Fruit fly (Drosophila melanogaster) whole organism, embryonic: ENCODE data around the gene CheB38b.

Source experiments
- Ada2b ChIP-seq: fragments of 200-800 bp; sonication (Bioruptor generic); IDR thresholded peaks from 2 replicates; pipeline ENCODE4 v1.3.6; 2022; ENCODE audit warnings: missing biosample characterization, missing genetic modification characterization
- Asciz ChIP-seq: fragments of 200-800 bp; sonication (Bioruptor generic); optimal IDR thresholded peaks from 2 replicates; lab custom pipeline; 2017; ENCODE audit warnings: missing biosample characterization, mild to moderate bottlenecking, missing genetic modification characterization, missing genetic modification reagents
- CG10565 ChIP-seq: fragments of 200-800 bp; sonication (Bioruptor generic); optimal IDR thresholded peaks from 3 replicates; lab custom pipeline; 2016; ENCODE audit warnings: missing biosample characterization, mild to moderate bottlenecking, missing genetic modification characterization
- CG11247 ChIP-seq: fragments of 200-800 bp; sonication (Bioruptor generic); IDR thresholded peaks from 2 replicates; pipeline ENCODE4 v1.3.6; 2022; ENCODE audit warnings: missing biosample characterization, missing genetic modification characterization
- CG11696 ChIP-seq: fragments of 200-800 bp; sonication (Bioruptor generic); IDR thresholded peaks from 2 replicates; pipeline ENCODE4 v1.3.6; 2022; ENCODE audit warnings: missing biosample characterization, missing genetic modification characterization
- CG12236 ChIP-seq: fragments of 200-800 bp; sonication (Bioruptor generic); optimal IDR thresholded peaks from 2 replicates; lab custom pipeline; 2016; ENCODE audit warnings: missing biosample characterization, missing genetic modification characterization
- CG15479 ChIP-seq: fragments of 200-800 bp; sonication (Bioruptor generic); optimal IDR thresholded peaks from 3 replicates; lab custom pipeline; 2019; ENCODE audit warnings: missing biosample characterization, mild to moderate bottlenecking, missing genetic modification characterization, moderate library complexity
- CG15514 ChIP-seq: fragments of 200-800 bp; sonication (Bioruptor generic); optimal IDR thresholded peaks from 3 replicates; lab custom pipeline; 2017; ENCODE audit warnings: missing biosample characterization, missing genetic modification characterization, mild to moderate bottlenecking, moderate library complexity, missing genetic modification reagents
- CG18262 ChIP-seq: fragments of 200-800 bp; optimal IDR thresholded peaks from 3 replicates; lab custom pipeline; 2019; ENCODE audit warnings: missing biosample characterization, mild to moderate bottlenecking, missing genetic modification characterization, moderate library complexity
- CG1832 ChIP-seq: fragments of 200-800 bp; sonication (Bioruptor generic); optimal IDR thresholded peaks from 2 replicates; lab custom pipeline; 2017; ENCODE audit warnings: missing biosample characterization, mild to moderate bottlenecking, missing genetic modification characterization, inconsistent platforms
- CG18764 ChIP-seq: fragments of 200-800 bp; sonication (Bioruptor generic); optimal IDR thresholded peaks from 3 replicates; lab custom pipeline; 2016; ENCODE audit warnings: missing biosample characterization, missing genetic modification characterization
- CG2875 ChIP-seq: fragments of 200-800 bp; sonication (Bioruptor generic); optimal IDR thresholded peaks from 2 replicates; lab custom pipeline; 2017; ENCODE audit warnings: missing biosample characterization, mild to moderate bottlenecking, missing genetic modification characterization, missing genetic modification reagents
- CG31365 ChIP-seq: fragments of 200-800 bp; sonication (Bioruptor generic); optimal IDR thresholded peaks from 2 replicates; lab custom pipeline; 2018; ENCODE audit warnings: missing biosample characterization, mild to moderate bottlenecking, missing genetic modification characterization
- CG4404 ChIP-seq: fragments of 200-800 bp; sonication (Bioruptor generic); IDR thresholded peaks from 2 replicates; pipeline ENCODE4 v1.3.6; 2022; ENCODE audit warnings: missing biosample characterization, missing genetic modification characterization
- CG8944 ChIP-seq: fragments of 200-800 bp; sonication (Bioruptor generic); optimal IDR thresholded peaks from 3 replicates; lab custom pipeline; 2016; ENCODE audit warnings: missing biosample characterization, missing genetic modification characterization
- CG9817 ChIP-seq: fragments of 200-800 bp; sonication (Bioruptor generic); optimal IDR thresholded peaks from 2 replicates; lab custom pipeline; 2018; ENCODE audit warnings: missing biosample characterization, mild to moderate bottlenecking, missing genetic modification characterization, moderate library complexity
- CG9932 ChIP-seq: fragments of 200-800 bp; sonication (Bioruptor generic); IDR thresholded peaks from 2 replicates; pipeline ENCODE4 v1.3.6; 2022; ENCODE audit warnings: missing biosample characterization, missing genetic modification characterization
- Chrac-16 ChIP-seq: fragments of 200-800 bp; sonication (Bioruptor generic); optimal IDR thresholded peaks from 3 replicates; lab custom pipeline; 2016; ENCODE audit warnings: missing biosample characterization, missing genetic modification characterization
- Dad ChIP-seq: fragments of 200-800 bp; sonication (Bioruptor generic); optimal IDR thresholded peaks from 3 replicates; lab custom pipeline; 2016; ENCODE audit warnings: missing biosample characterization, missing genetic modification characterization
- Dip3 ChIP-seq: fragments of 200-800 bp; sonication (Bioruptor generic); optimal IDR thresholded peaks from 3 replicates; lab custom pipeline; 2016; ENCODE audit warnings: missing biosample characterization, missing genetic modification characterization
- Dref ChIP-seq: fragments of 200-800 bp; sonication (Bioruptor generic); IDR thresholded peaks from 2 replicates; pipeline ENCODE4 v1.3.6; 2022; ENCODE audit warnings: missing biosample characterization, missing genetic modification characterization
- Elba2 ChIP-seq: fragments of 200-800 bp; sonication (Bioruptor generic); optimal IDR thresholded peaks from 3 replicates; lab custom pipeline; 2016; ENCODE audit warnings: missing biosample characterization, missing genetic modification characterization
- H15 ChIP-seq: fragments of 200-800 bp; sonication (Bioruptor generic); IDR thresholded peaks from 3 replicates; pipeline ENCODE4 v1.3.6; 2022; ENCODE audit warnings: missing biosample characterization, missing genetic modification characterization
- Lpt ChIP-seq: fragments of >200 bp; optimal IDR thresholded peaks from 2 replicates; lab custom pipeline; 2018; ENCODE audit warnings: missing biosample characterization, missing genetic modification characterization
- MESR4 ChIP-seq: fragments of 200-800 bp; sonication (Bioruptor generic); optimal IDR thresholded peaks from 2 replicates; lab custom pipeline; 2018; ENCODE audit warnings: missing biosample characterization, mild to moderate bottlenecking, missing genetic modification characterization, moderate library complexity
- Nf-YC ChIP-seq: fragments of 200-800 bp; optimal IDR thresholded peaks from 3 replicates; lab custom pipeline; 2019; ENCODE audit warnings: missing biosample characterization, mild to moderate bottlenecking, missing genetic modification characterization, moderate library complexity
- PHDP ChIP-seq: fragments of 200-800 bp; sonication (Bioruptor generic); optimal IDR thresholded peaks from 3 replicates; lab custom pipeline; 2018; ENCODE audit warnings: missing biosample characterization, mild to moderate bottlenecking, missing genetic modification characterization, moderate library complexity
- Pdp1 ChIP-seq, 2 experiments: fragments of 200-800 bp; sonication (Bioruptor generic); optimal IDR thresholded peaks; 3 replicates each; lab custom pipeline; 2016; ENCODE audit warnings: missing biosample characterization in 2 of 2, missing genetic modification characterization in 2 of 2, mild to moderate bottlenecking in 1 of 2, moderate library complexity in 1 of 2
- Poxn ChIP-seq: fragments of 200-800 bp; sonication (Bioruptor generic); IDR thresholded peaks from 2 replicates; pipeline ENCODE4 v1.3.6; 2022; ENCODE audit warnings: missing biosample characterization, missing genetic modification characterization
- Stat92E ChIP-seq, 3 experiments: fragments of >200 bp in 2 of 3; fragments of 200-800 bp in 1 of 3; sonication (Bioruptor generic) in 1 of 3; optimal IDR thresholded peaks; 2 replicates each; lab custom pipeline; 2017 to 2019; ENCODE audit warnings: missing biosample characterization in 3 of 3, missing genetic modification characterization in 3 of 3, mild to moderate bottlenecking in 1 of 3, moderate library complexity in 1 of 3
- Trl ChIP-seq, 3 experiments: fragments of >200 bp in 2 of 3; fragments of 200-800 bp in 1 of 3; sonication (Bioruptor generic) in 1 of 3; optimal IDR thresholded peaks; 2 replicates in 1 of 3; 3 replicates in 2 of 3; lab custom pipeline; 2016 to 2017; ENCODE audit warnings: missing biosample characterization in 1 of 3, missing genetic modification characterization in 1 of 3
- al ChIP-seq: fragments of 200-800 bp; sonication (Bioruptor generic); IDR thresholded peaks from 2 replicates; pipeline ENCODE4 v1.3.6; 2022; ENCODE audit warnings: missing biosample characterization, missing genetic modification characterization
- aop ChIP-seq: fragments of 200-800 bp; sonication (Bioruptor generic); IDR thresholded peaks from 2 replicates; pipeline ENCODE4 v1.3.6; 2022; ENCODE audit warnings: missing biosample characterization, missing genetic modification characterization
- bigmax ChIP-seq: fragments of 200-800 bp; sonication (Bioruptor generic); optimal IDR thresholded peaks from 2 replicates; lab custom pipeline; 2018; ENCODE audit warnings: missing biosample characterization, mild to moderate bottlenecking, missing genetic modification characterization
- cad ChIP-seq: fragments of >200 bp; optimal IDR thresholded peaks from 2 replicates; lab custom pipeline; 2017; ENCODE audit warnings: missing biosample characterization, missing genetic modification characterization
- cg ChIP-seq: fragments of 200-800 bp; sonication (Bioruptor generic); optimal IDR thresholded peaks from 3 replicates; lab custom pipeline; 2019; ENCODE audit warnings: missing biosample characterization, mild to moderate bottlenecking, missing genetic modification characterization, moderate library complexity
- ci ChIP-seq: fragments of 200-800 bp; sonication (Bioruptor generic); IDR thresholded peaks from 3 replicates; pipeline ENCODE4 v1.3.6; 2022; ENCODE audit warnings: missing biosample characterization, missing genetic modification characterization
- crc ChIP-seq: fragments of 200-800 bp; sonication (Bioruptor generic); optimal IDR thresholded peaks from 2 replicates; lab custom pipeline; 2016; ENCODE audit warnings: missing biosample characterization, missing genetic modification characterization
- fd64A ChIP-seq: fragments of 200-800 bp; sonication (Bioruptor generic); optimal IDR thresholded peaks from 3 replicates; lab custom pipeline; 2018; ENCODE audit warnings: missing biosample characterization, mild to moderate bottlenecking, missing genetic modification characterization
- gcm2 ChIP-seq: fragments of 200-800 bp; sonication (Bioruptor generic); optimal IDR thresholded peaks from 2 replicates; lab custom pipeline; 2016; ENCODE audit warnings: missing biosample characterization, missing genetic modification characterization
- jing ChIP-seq: fragments of 200-800 bp; sonication (Bioruptor generic); optimal IDR thresholded peaks from 2 replicates; lab custom pipeline; 2018; ENCODE audit warnings: missing biosample characterization, mild to moderate bottlenecking, missing genetic modification characterization
- jumu ChIP-seq: fragments of 200-800 bp; sonication (Bioruptor generic); optimal IDR thresholded peaks from 3 replicates; lab custom pipeline; 2016; ENCODE audit warnings: missing biosample characterization, missing genetic modification characterization
- lilli ChIP-seq: fragments of 200-800 bp; sonication (Bioruptor generic); optimal IDR thresholded peaks from 3 replicates; lab custom pipeline; 2016; ENCODE audit warnings: missing biosample characterization, missing genetic modification characterization
- mld ChIP-seq: fragments of 200-800 bp; sonication (Bioruptor generic); IDR thresholded peaks from 3 replicates; pipeline ENCODE4 v1.3.6; 2022; ENCODE audit warnings: missing biosample characterization, missing genetic modification characterization; ENCODE audit not compliant: partially characterized antibody
- oc ChIP-seq: fragments of 200-800 bp; sonication (Bioruptor generic); optimal IDR thresholded peaks from 2 replicates; lab custom pipeline; 2018; ENCODE audit warnings: missing biosample characterization, mild to moderate bottlenecking, missing genetic modification characterization, moderate library complexity
- pho ChIP-seq: fragments of 200-800 bp; sonication (Bioruptor generic); optimal IDR thresholded peaks from 2 replicates; lab custom pipeline; 2016; ENCODE audit warnings: missing biosample characterization, missing genetic modification characterization
- ranshi ChIP-seq: fragments of 200-800 bp; sonication (Bioruptor generic); IDR thresholded peaks from 2 replicates; pipeline ENCODE4 v1.3.6; 2022; ENCODE audit warnings: missing biosample characterization, missing genetic modification characterization
- rib ChIP-seq: fragments of 200-800 bp; sonication (Bioruptor generic); IDR thresholded peaks from 2 replicates; pipeline ENCODE4 v1.3.6; 2022; ENCODE audit warnings: missing biosample characterization, missing genetic modification characterization
- tx ChIP-seq: fragments of 200-800 bp; sonication (Bioruptor generic); optimal IDR thresholded peaks from 2 replicates; lab custom pipeline; 2016; ENCODE audit warnings: missing biosample characterization, missing genetic modification characterization
- zfh1 ChIP-seq: fragments of 200-800 bp; sonication (Bioruptor generic); IDR thresholded peaks from 3 replicates; pipeline ENCODE4 v1.3.6; 2022; ENCODE audit warnings: missing biosample characterization, missing genetic modification characterization

CheB38b gene

DNA sequence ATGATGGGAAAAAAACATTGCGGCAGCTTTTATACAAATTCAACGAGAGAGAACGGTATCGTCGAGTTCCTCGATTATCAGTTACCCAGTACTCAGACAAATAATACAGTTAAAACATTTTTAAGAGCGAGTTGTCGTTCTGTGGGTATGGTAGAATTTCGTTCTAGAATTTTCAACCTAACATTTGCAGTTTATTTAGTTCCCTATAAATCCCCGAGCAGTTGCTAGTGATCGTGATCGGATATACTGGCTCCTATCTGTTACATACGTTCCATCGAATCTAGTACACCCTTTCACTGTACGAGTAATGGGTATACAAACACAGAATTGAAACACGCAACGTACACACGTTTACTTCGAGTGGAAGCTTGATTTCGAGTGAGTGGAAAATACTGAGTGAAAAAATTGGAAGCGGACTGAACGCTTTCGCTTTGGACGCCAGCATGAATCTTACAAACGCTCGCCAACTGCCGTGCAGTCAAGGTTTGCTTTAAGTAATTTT lies 47.7 kb upstream of the CheB38b start, which contains the start of gene CG9338 (continued):
- peak in 1 of 2 experiments; percentile 4 for TF ChIP-seq Trl (optimal IDR thresholded peaks at IDR 0.05; lab: Kevin White, UChicago)
- TF ChIP-seq Trl (GFP tag; optimal IDR thresholded peaks at IDR 0.05; lab: Kevin White, UChicago), result peak; percentile 91
- peak; percentile 93 for TF ChIP-seq H15 (GFP tag; lab: Robert Waterston, UW)
- TF ChIP-seq al, result peak; percentile 84; the same call in 1 of the 2 replicates
- peak; percentile 64 for TF ChIP-seq Chrac-16
- TF ChIP-seq cg, result peak; percentile 70
- TF ChIP-seq CG15514 (GFP tag; lab: Kevin White, UChicago), result peak; percentile 86
- TF ChIP-seq CG9817 (tag; lab: Kevin White, UChicago), result peak; percentile 69
- TF ChIP-seq gcm2 (GFP tag; lab: Kevin White, UChicago), result no peak
- no peak for TF ChIP-seq oc (tag; lab: Kevin White, UChicago)
- TF ChIP-seq CG31365 (tag; lab: Kevin White, UChicago), result peak; percentile 87
- TF ChIP-seq Stat92E (GFP tag; optimal IDR thresholded peaks at IDR 0.05; lab: Kevin White, UChicago), result peak in 1 of 3 experiments; percentile 77
- peak; percentile 82 for TF ChIP-seq pho (GFP tag; lab: Kevin White, UChicago)
- peak; percentile 59 for TF ChIP-seq jing (GFP tag; lab: Kevin White, UChicago)
- peak; percentile 96 for TF ChIP-seq CG18262 (tag; lab: Kevin White, UChicago)
- peak; percentile 75 to 84 for TF ChIP-seq Pdp1 (GFP tag; optimal IDR thresholded peaks at IDR 0.05; lab: Kevin White, UChicago)
- TF ChIP-seq CG18764 (GFP tag; lab: Kevin White, UChicago), result peak; percentile 91
- TF ChIP-seq aop, result no peak
- TF ChIP-seq Ada2b, result peak; percentile 72
- peak; percentile 66 for TF ChIP-seq crc (GFP tag; lab: Kevin White, UChicago)
- no peak for TF ChIP-seq Poxn (GFP tag; lab: Robert Waterston, UW)
- peak; percentile 82 for TF ChIP-seq CG11696 (GFP tag; lab: Robert Waterston, UW)
- no peak for TF ChIP-seq mld (GFP tag; lab: Robert Waterston, UW)
- TF ChIP-seq cad (GFP tag; lab: Kevin White, UChicago), result no peak
- TF ChIP-seq zfh1 (GFP tag; lab: Robert Waterston, UW), result peak; percentile 77
- peak; percentile 73 for TF ChIP-seq jumu (GFP tag; lab: Kevin White, UChicago)
- peak; percentile 91 for TF ChIP-seq Asciz (GFP tag; lab: Kevin White, UChicago)
- TF ChIP-seq CG9932 (GFP tag; lab: Robert Waterston, UW), result peak; percentile 76
- peak; percentile 83 for TF ChIP-seq PHDP (tag; lab: Kevin White, UChicago)
- TF ChIP-seq MESR4, result no peak
- TF ChIP-seq CG8944 (GFP tag; lab: Kevin White, UChicago), result peak; percentile 75
- TF ChIP-seq CG1832, result no peak
- TF ChIP-seq lilli (GFP tag; lab: Kevin White, UChicago), result peak; percentile 87
- peak; percentile 77 for TF ChIP-seq rib (GFP tag; lab: Robert Waterston, UW)
- no peak for TF ChIP-seq Elba2
- TF ChIP-seq bigmax (GFP tag; lab: Kevin White, UChicago), result peak; percentile 26
- TF ChIP-seq Nf-YC (tag; lab: Kevin White, UChicago), result peak; percentile 89
- TF ChIP-seq Dad (GFP tag; lab: Kevin White, UChicago), result peak; percentile 69
- TF ChIP-seq CG4404 (GFP tag; lab: Robert Waterston, UW), result peak; percentile 81
- peak; percentile 44; the same call in 1 of the 2 replicates for TF ChIP-seq CG11247 (GFP tag; lab: Robert Waterston, UW)
- TF ChIP-seq fd64A, result peak; percentile 88
- TF ChIP-seq ranshi (GFP tag; lab: Robert Waterston, UW), result peak; percentile 79; the same call in 1 of the 2 replicates
- TF ChIP-seq CG10565 (GFP tag; lab: Kevin White, UChicago), result peak; percentile 27
- TF ChIP-seq CG12236 (GFP tag; lab: Kevin White, UChicago), result peak; percentile 61
- TF ChIP-seq ci (GFP tag; lab: Robert Waterston, UW), result peak; percentile 81
- peak; percentile 74 for TF ChIP-seq Dip3
- TF ChIP-seq CG2875 (GFP tag; lab: Kevin White, UChicago), result peak; percentile 14
- TF ChIP-seq Lpt, result no peak
- no peak for TF ChIP-seq Dref (GFP tag; lab: Robert Waterston, UW)
- no peak for TF ChIP-seq CG15479
- peak; percentile 70 for TF ChIP-seq tx (GFP tag; lab: Kevin White, UChicago)
